Worm (Caenorhabditis elegans) whole organism, dauer: ENCODE results near the gene F43C11.4.

Experiments
- unc-62 ChIP-seq: sonication (generic microtip); optimal IDR thresholded peaks from 2 replicates; lab custom pipeline; 2017; ENCODE audit warnings: missing biosample characterization, missing genetic modification reagents, missing genetic modification characterization

The F43C11.4 gene

ce11 chrII:2346672-2347071 lies at the start of gene F43C11.4:
Gene F43C11.4, plus strand, starts transcription at chrII:2346972.
- no peak for TF ChIP-seq unc-62 (GFP tag; lab: Kevin White, UChicago)

ce11 chrII:2298742-2299141 lies 48.0 kb upstream of the F43C11.4 start, which contains the start of gene B0281.4:
Gene B0281.4, minus strand, starts transcription at chrII:2298842.
- TF ChIP-seq unc-62 (GFP tag; lab: Kevin White, UChicago), result no peak

ce11 chrII:2300861-2301260 lies 45.9 kb upstream of the F43C11.4 start, which contains the start of gene B0281.5:
Gene B0281.5, minus strand, starts transcription at chrII:2300961.
- TF ChIP-seq unc-62 (GFP tag; lab: Kevin White, UChicago), result no peak

- TF ChIP-seq unc-62 (GFP tag; lab: Kevin White, UChicago), result no peak
Measured at ce11 chrII:2302330-2302729, 44.4 kb upstream of the F43C11.4 start, which contains the start of gene B0281.6. Gene B0281.6, minus strand, starts transcription at chrII:2302430.

ce11 chrII:2304575-2304974 lies 42.2 kb upstream of the F43C11.4 start:
- no peak for TF ChIP-seq unc-62 (GFP tag; lab: Kevin White, UChicago)

ce11 chrII:2305507-2305906 lies 41.3 kb upstream of the F43C11.4 start:
- TF ChIP-seq unc-62 (GFP tag; lab: Kevin White, UChicago), result no peak

ce11 chrII:2306741-2307140 lies 40.0 kb upstream of the F43C11.4 start, which contains the start of gene B0281.3:
Gene B0281.3, plus strand, starts transcription at chrII:2307041.
- TF ChIP-seq unc-62 (GFP tag; lab: Kevin White, UChicago), result no peak

ce11 chrII:2312747-2313146 lies 34.0 kb upstream of the F43C11.4 start, which contains the start of the genes trim-21 and B0281.1:
Gene trim-21, minus strand, starts transcription at chrII:2312847.
Gene B0281.1, plus strand, starts transcription at chrII:2313067.
- TF ChIP-seq unc-62 (GFP tag; lab: Kevin White, UChicago), result no peak

- no peak for TF ChIP-seq unc-62 (GFP tag; lab: Kevin White, UChicago)
Measured at ce11 chrII:2317883-2318357, 28.9 kb upstream of the F43C11.4 start, which contains the start of the genes ZK1240.5 and ZK1240.9. Gene ZK1240.5, minus strand, starts transcription at chrII:2317933. Gene ZK1240.9, plus strand, starts transcription at chrII:2318189.

ce11 chrII:2320097-2320496 lies 26.7 kb upstream of the F43C11.4 start, which contains the start of gene ZK1240.3:
Gene ZK1240.3, plus strand, starts transcription at chrII:2320334.
- no peak for TF ChIP-seq unc-62 (GFP tag; lab: Kevin White, UChicago)

- no peak for TF ChIP-seq unc-62 (GFP tag; lab: Kevin White, UChicago)
Measured at ce11 chrII:2322857-2323518, 23.8 kb upstream of the F43C11.4 start, which contains the start of the genes ZK1240.6 and ZK1240.2. Gene ZK1240.6, minus strand, starts transcription at chrII:2322907. Gene ZK1240.2, plus strand, starts transcription at chrII:2323376.

- no peak for TF ChIP-seq unc-62 (GFP tag; lab: Kevin White, UChicago)
Measured at ce11 chrII:2324956-2325355, 21.8 kb upstream of the F43C11.4 start, which contains the start of gene ZK1240.11. Gene ZK1240.11, plus strand, starts transcription at chrII:2325256.

- TF ChIP-seq unc-62 (GFP tag; lab: Kevin White, UChicago), result no peak
Measured at ce11 chrII:2328963-2329442, 17.8 kb upstream of the F43C11.4 start, which contains the start of the genes ZK1240.8 and ZK1240.1. Gene ZK1240.8, minus strand, starts transcription at chrII:2329063. Gene ZK1240.1, plus strand, starts transcription at chrII:2329392.

ce11 chrII:2330462-2330861 lies 16.3 kb upstream of the F43C11.4 start:
- TF ChIP-seq unc-62 (GFP tag; lab: Kevin White, UChicago), result no peak

ce11 chrII:2332220-2332619 lies 14.6 kb upstream of the F43C11.4 start, which contains the start of gene F43C11.8:
Gene F43C11.8, plus strand, starts transcription at chrII:2332520.
- TF ChIP-seq unc-62 (GFP tag; lab: Kevin White, UChicago), result no peak

ce11 chrII:2335572-2335971 lies 11.2 kb upstream of the F43C11.4 start, which contains the start of gene F43C11.7:
Gene F43C11.7, plus strand, starts transcription at chrII:2335897.
- no peak for TF ChIP-seq unc-62 (GFP tag; lab: Kevin White, UChicago)
